Worm (Caenorhabditis elegans): ENCODE data around the gene C06H5.12.

DNA sequence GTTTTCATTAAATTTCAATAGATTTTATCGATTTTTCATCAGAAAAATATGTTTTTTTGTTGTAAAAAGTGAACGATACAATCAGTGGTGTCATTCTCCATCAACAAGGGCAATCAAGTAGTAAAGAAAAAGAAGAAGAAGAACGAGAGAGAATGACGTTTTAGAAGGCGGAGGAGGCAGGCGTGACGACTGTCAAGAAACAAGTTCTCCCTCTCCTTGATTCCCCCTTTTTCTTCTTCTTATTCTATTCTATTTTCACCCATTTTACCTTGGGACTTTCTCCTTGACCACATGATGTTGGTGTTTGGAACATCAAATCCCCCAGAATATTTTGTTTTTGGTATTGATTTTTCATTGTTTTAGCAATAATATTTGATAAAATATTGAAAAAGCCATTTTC is 11.2 kb downstream of the C06H5.12 start:
- TF ChIP-seq nhr-2 (tag; optimal IDR thresholded peaks at IDR 0.05) = no peak
- TF ChIP-seq snpc-4 (tag; optimal IDR thresholded peaks at IDR 0.05) = no peak
- TF ChIP-seq lsy-2 (tag; optimal IDR thresholded peaks at IDR 0.05) = no peak
- no peak for TF ChIP-seq elt-1 (tag; optimal IDR thresholded peaks at IDR 0.05; ENCODE audit: borderline replicate concordance, insufficient read depth)
- no peak for TF ChIP-seq blmp-1 (tag; optimal IDR thresholded peaks at IDR 0.05)
- no peak for TF ChIP-seq M03D4.4 (tag; optimal IDR thresholded peaks at IDR 0.05)
- no peak for TF ChIP-seq nhr-76 (tag; optimal IDR thresholded peaks at IDR 0.05)
- no peak for TF ChIP-seq ces-1 (GFP tag; optimal IDR thresholded peaks at IDR 0.05)

Measured in whole organism, mixed stage, embryonic.